Fruit fly (Drosophila melanogaster) Kc167 (cell line): ENCODE data around the gene pn.

ENCODE experiments used
- h ChIP-seq: fragments of >200 bp; optimal IDR thresholded peaks from 3 replicates; lab custom pipeline; 2018; ENCODE audit warnings: missing external identifiers
- psq ChIP-seq: fragments of >200 bp; optimal IDR thresholded peaks from 2 replicates; lab custom pipeline; 2017; ENCODE audit warnings: missing external identifiers

- TF ChIP-seq psq (no peak), h (lab: Kevin White, UChicago) (no peak)
Measured at dm6 chrX:2138342-2138416, 42.8 kb upstream of the pn start, which contains the start of gene ph-p.
